Worm (Caenorhabditis elegans) whole organism, L3 larva: ENCODE results near the gene srg-34.

ENCODE experiments used
- ZK546.5 ChIP-seq: sonication (generic microtip); optimal IDR thresholded peaks from 2 replicates; lab custom pipeline; 2017; ENCODE audit warnings: missing biosample characterization, missing genetic modification characterization
- ama-1 ChIP-seq: fragments of 150-350 bp; optimal IDR thresholded peaks from 2 replicates; lab custom pipeline; 2018
- ceh-9 ChIP-seq: sonication (generic microtip); optimal IDR thresholded peaks from 2 replicates; lab custom pipeline; 2018; ENCODE audit warnings: missing biosample characterization, missing genetic modification characterization
- daf-12 ChIP-seq: fragments of 150-350 bp; optimal IDR thresholded peaks from 2 replicates; lab custom pipeline; 2014; ENCODE audit warnings: missing biosample characterization, missing genetic modification reagents, missing genetic modification characterization
- egl-5 ChIP-seq: fragments of 150-350 bp; optimal IDR thresholded peaks from 2 replicates; lab custom pipeline; 2017; ENCODE audit warnings: missing biosample characterization, missing genetic modification reagents, missing genetic modification characterization, inconsistent platforms
- elt-3 ChIP-seq, 3 experiments: fragments of 150-350 bp in 1 of 3; sonication (generic microtip) in 2 of 3; optimal IDR thresholded peaks; 2 replicates in 2 of 3; 4 replicates in 1 of 3; lab custom pipeline; 2014 to 2017; ENCODE audit warnings: missing biosample characterization in 3 of 3, missing genetic modification characterization in 3 of 3
- fkh-10 ChIP-seq: sonication (generic microtip); optimal IDR thresholded peaks from 2 replicates; lab custom pipeline; 2017; ENCODE audit warnings: missing biosample characterization, missing genetic modification reagents, missing genetic modification characterization
- fkh-2 ChIP-seq: fragments of 150-350 bp; optimal IDR thresholded peaks from 2 replicates; lab custom pipeline; 2014; ENCODE audit warnings: missing biosample characterization, missing genetic modification reagents, missing genetic modification characterization
- fos-1 ChIP-seq: fragments of 150-350 bp; optimal IDR thresholded peaks from 2 replicates; lab custom pipeline; 2014; ENCODE audit warnings: missing biosample characterization, missing genetic modification characterization
- hmg-11 ChIP-seq: sonication (generic microtip); optimal IDR thresholded peaks from 2 replicates; lab custom pipeline; 2016; ENCODE audit warnings: missing genetic modification characterization, missing compliant biosample characterization
- jun-1 ChIP-seq: fragments of 150-350 bp; optimal IDR thresholded peaks from 2 replicates; lab custom pipeline; 2014; ENCODE audit warnings: missing biosample characterization, missing genetic modification reagents, missing genetic modification characterization
- lin-15B ChIP-seq: fragments of 150-350 bp; optimal IDR thresholded peaks from 2 replicates; lab custom pipeline; 2014; ENCODE audit warnings: missing biosample characterization, missing genetic modification characterization
- lsy-12 ChIP-seq: sonication (generic microtip); optimal IDR thresholded peaks from 2 replicates; lab custom pipeline; 2016; ENCODE audit warnings: mild to moderate bottlenecking, missing genetic modification characterization, missing compliant biosample characterization
- mdl-1 ChIP-seq: fragments of 150-350 bp; optimal IDR thresholded peaks from 2 replicates; lab custom pipeline; 2014; ENCODE audit warnings: missing biosample characterization, missing genetic modification characterization
- mml-1 ChIP-seq: fragments of 150-350 bp; sonication (generic microtip); optimal IDR thresholded peaks from 3 replicates; lab custom pipeline; 2014; ENCODE audit warnings: missing biosample characterization, missing genetic modification characterization
- nfya-1 ChIP-seq: sonication (generic microtip); optimal IDR thresholded peaks from 2 replicates; lab custom pipeline; 2017; ENCODE audit warnings: missing genetic modification characterization, mild to moderate bottlenecking, missing compliant biosample characterization, antibody characterized with exemption, moderate library complexity; ENCODE audit not compliant: insufficient read depth
- nhr-11 ChIP-seq: fragments of 150-350 bp; optimal IDR thresholded peaks from 2 replicates; lab custom pipeline; 2014; ENCODE audit warnings: missing biosample characterization, missing genetic modification characterization
- nhr-237 ChIP-seq: fragments of 150-350 bp; optimal IDR thresholded peaks from 2 replicates; lab custom pipeline; 2014; ENCODE audit warnings: missing biosample characterization, missing genetic modification characterization
- nhr-25 ChIP-seq: sonication (generic microtip); optimal IDR thresholded peaks from 2 replicates; lab custom pipeline; 2017; ENCODE audit warnings: missing biosample characterization, missing genetic modification characterization
- nhr-28 ChIP-seq: fragments of 150-350 bp; optimal IDR thresholded peaks from 2 replicates; lab custom pipeline; 2014; ENCODE audit warnings: missing biosample characterization, missing genetic modification characterization
- nhr-67 ChIP-seq: fragments of 150-350 bp; optimal IDR thresholded peaks from 2 replicates; lab custom pipeline; 2014; ENCODE audit warnings: missing biosample characterization, missing genetic modification characterization
- nhr-76 ChIP-seq: fragments of 150-350 bp; sonication (generic microtip); optimal IDR thresholded peaks from 5 replicates; lab custom pipeline; 2014; ENCODE audit warnings: missing biosample characterization, missing genetic modification characterization
- nhr-77 ChIP-seq: fragments of 150-350 bp; optimal IDR thresholded peaks from 2 replicates; lab custom pipeline; 2014; ENCODE audit warnings: missing biosample characterization, missing genetic modification characterization
- pha-4 ChIP-seq: fragments of 150-350 bp; optimal IDR thresholded peaks from 2 replicates; lab custom pipeline; 2014; ENCODE audit warnings: missing biosample characterization, missing genetic modification reagents, missing genetic modification characterization
- pqm-1 ChIP-seq: fragments of 150-350 bp; optimal IDR thresholded peaks from 2 replicates; lab custom pipeline; 2017; ENCODE audit warnings: missing biosample characterization, missing genetic modification characterization, inconsistent platforms
- sea-2 ChIP-seq: fragments of 150-350 bp; sonication (generic microtip); optimal IDR thresholded peaks from 4 replicates; lab custom pipeline; 2014; ENCODE audit warnings: missing biosample characterization, missing genetic modification reagents, missing genetic modification characterization
- skn-1 ChIP-seq: fragments of 150-350 bp; optimal IDR thresholded peaks from 2 replicates; lab custom pipeline; 2014; ENCODE audit warnings: missing biosample characterization, missing genetic modification characterization
- snpc-4 ChIP-seq: fragments of 150-350 bp; optimal IDR thresholded peaks from 2 replicates; lab custom pipeline; 2014; ENCODE audit warnings: missing biosample characterization, missing genetic modification characterization
- tbx-2 ChIP-seq: sonication (generic microtip); optimal IDR thresholded peaks from 2 replicates; lab custom pipeline; 2016; ENCODE audit warnings: mild to moderate bottlenecking, missing genetic modification characterization, missing compliant biosample characterization
- unc-39 ChIP-seq: sonication (generic microtip); optimal IDR thresholded peaks from 4 replicates; lab custom pipeline; 2017; ENCODE audit warnings: missing biosample characterization, missing genetic modification characterization
- unc-62 ChIP-seq: fragments of 150-350 bp; sonication (generic microtip); optimal IDR thresholded peaks from 4 replicates; lab custom pipeline; 2014; ENCODE audit warnings: missing biosample characterization, missing genetic modification reagents, missing genetic modification characterization

The srg-34 gene

ce11 chrV:18589585-18589984, 24.9 kb upstream of the srg-34 start:
- TF ChIP-seq hmg-11 (tag; lab: Kevin White, UChicago) (peak; percentile 6), ceh-9 (tag; lab: Kevin White, UChicago) (no peak), ZK546.5 (tag; lab: Kevin White, UChicago) (no peak), fos-1 (tag; lab: Kevin White, UChicago) (no peak), nhr-237 (tag; lab: Kevin White, UChicago) (no peak), lsy-12 (tag; lab: Kevin White, UChicago) (no peak)

ce11 chrV:18587936-18588335, 23.2 kb upstream of the srg-34 start:
- no peak for TF ChIP-seq unc-39 (tag; lab: Kevin White, UChicago)
- TF ChIP-seq snpc-4 (tag; lab: Kevin White, UChicago), result no peak
- TF ChIP-seq ceh-9 (tag; lab: Kevin White, UChicago), result no peak
- TF ChIP-seq jun-1 (tag; lab: Kevin White, UChicago), result no peak
- no peak for TF ChIP-seq lin-15B (tag; lab: Kevin White, UChicago)
- no peak for TF ChIP-seq nhr-28
- TF ChIP-seq daf-12 (tag; lab: Kevin White, UChicago), result no peak
- no peak for TF ChIP-seq skn-1 (tag; lab: Kevin White, UChicago)
- TF ChIP-seq ZK546.5 (tag; lab: Kevin White, UChicago), result no peak
- no peak for TF ChIP-seq tbx-2 (tag; lab: Kevin White, UChicago)
- no peak for TF ChIP-seq nhr-67 (tag; lab: Kevin White, UChicago)
- TF ChIP-seq fos-1 (tag; lab: Kevin White, UChicago), result no peak
- TF ChIP-seq nfya-1 (tag; lab: Kevin White, UChicago), result no peak
- no peak for TF ChIP-seq nhr-11 (tag; lab: Kevin White, UChicago)
- TF ChIP-seq nhr-237 (tag; lab: Kevin White, UChicago), result no peak
- no peak for TF ChIP-seq pha-4
- no peak for TF ChIP-seq hmg-11 (tag; lab: Kevin White, UChicago)
- TF ChIP-seq ama-1 (lab: Kevin White, UChicago), result no peak
- no peak for TF ChIP-seq nhr-77
- TF ChIP-seq, all 47 proteins: peak for 0

ce11 chrV:18586954-18587353, 22.3 kb upstream of the srg-34 start:
- TF ChIP-seq nhr-25 (peak; percentile 11), snpc-4 (tag; lab: Kevin White, UChicago) (no peak), sea-2 (GFP tag; lab: Kevin White, UChicago) (no peak), elt-3 (tag; optimal IDR thresholded peaks at IDR 0.05; lab: Kevin White, UChicago) (no peak)
- TF ChIP-seq, all 47 proteins: peak for 1

ce11 chrV:18585102-18585501, 20.4 kb upstream of the srg-34 start:
- TF ChIP-seq unc-62 (no peak), fkh-10 (GFP tag; lab: Kevin White, UChicago) (no peak), nhr-237 (tag; lab: Kevin White, UChicago) (no peak), egl-5 (tag; lab: Kevin White, UChicago) (no peak), nhr-77 (no peak), daf-12 (tag; lab: Kevin White, UChicago) (no peak), mdl-1 (tag; lab: Kevin White, UChicago) (no peak), ZK546.5 (tag; lab: Kevin White, UChicago) (no peak), fkh-2 (tag; lab: Kevin White, UChicago) (no peak), nhr-25 (no peak), sea-2 (GFP tag; lab: Kevin White, UChicago) (no peak), hmg-11 (tag; lab: Kevin White, UChicago) (no peak), pqm-1 (tag; lab: Kevin White, UChicago) (no peak), skn-1 (tag; lab: Kevin White, UChicago) (no peak), mml-1 (tag; lab: Kevin White, UChicago) (no peak), elt-3 (tag; optimal IDR thresholded peaks at IDR 0.05; lab: Kevin White, UChicago) (no peak)

- TF ChIP-seq ceh-9 (tag; lab: Kevin White, UChicago) (no peak), pha-4 (no peak), tbx-2 (tag; lab: Kevin White, UChicago) (no peak), nhr-76 (no peak), sea-2 (GFP tag; lab: Kevin White, UChicago) (no peak)
These were observed 17.7 kb upstream of the srg-34 start, which contains the start of gene txt-14 for ce11 chrV:18582358-18582757. Gene txt-14, plus strand, starts transcription at chrV:18582658.
